Worm (Caenorhabditis elegans) whole organism, midembryonic: ENCODE results near the gene T05C12.15.

Source experiments
- flt-1 ChIP-seq: fragments of 200-800 bp; sonication (Bioruptor generic); IDR thresholded peaks from 2 replicates; pipeline ENCODE4 v1.3.6; 2022; ENCODE audit warnings: missing genetic modification characterization, missing compliant biosample characterization
- klf-2 ChIP-seq: fragments of 200-800 bp; sonication (Bioruptor generic); conservative IDR thresholded peaks from 2 replicates; pipeline ENCODE4 v1.3.6; 2022; ENCODE audit warnings: missing genetic modification reagents, missing genetic modification characterization, missing compliant biosample characterization
- ztf-29 ChIP-seq: fragments of 200-800 bp; sonication (Bioruptor generic); IDR thresholded peaks from 2 replicates; pipeline ENCODE4 v1.3.6; 2022; ENCODE audit warnings: missing genetic modification reagents, missing genetic modification characterization, missing compliant biosample characterization

- TF ChIP-seq klf-2 (GFP tag; lab: Robert Waterston, UW) (no peak), ztf-29 (GFP tag; lab: Robert Waterston, UW) (no peak), flt-1 (GFP tag; lab: Robert Waterston, UW) (no peak)
Observed at ce11 chrII:8198503-8198902, 29.1 kb downstream of the T05C12.15 start, which contains the start of gene qua-1.
